Worm (Caenorhabditis elegans) whole organism, late embryonic: ENCODE results near the gene fbxb-6.
A peak's percentile ranks its signal among the peaks of the same experiment; 100 is the strongest.

Source experiments
- C08G9.2 ChIP-seq: sonication (generic microtip); optimal IDR thresholded peaks from 2 replicates; lab custom pipeline; 2016; ENCODE audit warnings: mild to moderate bottlenecking, missing genetic modification characterization, moderate library complexity, missing compliant biosample characterization
- F13H6.1 ChIP-seq: sonication (generic microtip); optimal IDR thresholded peaks from 2 replicates; lab custom pipeline; 2016; ENCODE audit warnings: missing genetic modification characterization, missing compliant biosample characterization
- K09A11.1 ChIP-seq: sonication (generic microtip); optimal IDR thresholded peaks from 2 replicates; lab custom pipeline; 2017; ENCODE audit warnings: antibody characterized with exemption, mild to moderate bottlenecking, missing genetic modification characterization, missing compliant biosample characterization; ENCODE audit not compliant: insufficient read depth
- Y22D7AL.16 ChIP-seq: sonication (generic microtip); optimal IDR thresholded peaks from 2 replicates; lab custom pipeline; 2016; ENCODE audit warnings: missing genetic modification characterization, missing compliant biosample characterization
- ahr-1 ChIP-seq: sonication (generic microtip); optimal IDR thresholded peaks from 2 replicates; lab custom pipeline; 2016; ENCODE audit warnings: missing genetic modification characterization, missing compliant biosample characterization
- ama-1 ChIP-seq: fragments of 150-350 bp; optimal IDR thresholded peaks from 2 replicates; lab custom pipeline; 2014
- ceh-2 ChIP-seq: sonication (generic microtip); optimal IDR thresholded peaks from 2 replicates; lab custom pipeline; 2016; ENCODE audit warnings: missing genotype, missing genetic modification characterization, missing compliant biosample characterization
- ceh-24 ChIP-seq: sonication (generic microtip); optimal IDR thresholded peaks from 2 replicates; lab custom pipeline; 2016; ENCODE audit warnings: mild to moderate bottlenecking, missing genetic modification characterization, missing compliant biosample characterization
- ceh-6 ChIP-seq: fragments of 200-800 bp; sonication (Bioruptor generic); optimal IDR thresholded peaks from 2 replicates; lab custom pipeline; 2018; ENCODE audit warnings: mild to moderate bottlenecking, missing genetic modification characterization, missing compliant biosample characterization
- ceh-9 ChIP-seq: sonication (generic microtip); optimal IDR thresholded peaks from 2 replicates; lab custom pipeline; 2016; ENCODE audit warnings: mild to moderate bottlenecking, missing genetic modification characterization, inconsistent platforms, missing compliant biosample characterization
- dmd-4 ChIP-seq: sonication (generic microtip); optimal IDR thresholded peaks from 2 replicates; lab custom pipeline; 2016; ENCODE audit warnings: borderline replicate concordance, missing genetic modification characterization, missing compliant biosample characterization
- dve-1 ChIP-seq: sonication (generic microtip); optimal IDR thresholded peaks from 2 replicates; lab custom pipeline; 2017; ENCODE audit warnings: antibody characterized with exemption, mild to moderate bottlenecking, missing genetic modification characterization, missing compliant biosample characterization
- elt-2 ChIP-seq: sonication (generic microtip); optimal IDR thresholded peaks from 2 replicates; lab custom pipeline; 2016; ENCODE audit warnings: missing genetic modification reagents, missing genetic modification characterization, missing compliant biosample characterization
- ets-4 ChIP-seq: sonication (generic microtip); optimal IDR thresholded peaks from 2 replicates; lab custom pipeline; 2016; ENCODE audit warnings: missing genetic modification characterization, missing compliant biosample characterization
- eyg-1 ChIP-seq: sonication (generic microtip); optimal IDR thresholded peaks from 2 replicates; lab custom pipeline; 2016; ENCODE audit warnings: missing genotype, missing genetic modification characterization, missing compliant biosample characterization
- fkh-10 ChIP-seq: fragments of 150-350 bp; optimal IDR thresholded peaks from 2 replicates; lab custom pipeline; 2014; ENCODE audit warnings: missing biosample characterization, missing genetic modification reagents, missing genetic modification characterization
- fkh-6 ChIP-seq: sonication (generic microtip); optimal IDR thresholded peaks from 2 replicates; lab custom pipeline; 2016; ENCODE audit warnings: missing genetic modification characterization, missing compliant biosample characterization
- gmeb-2 ChIP-seq: sonication (generic microtip); optimal IDR thresholded peaks from 2 replicates; lab custom pipeline; 2016; ENCODE audit warnings: missing genetic modification characterization, inconsistent platforms, missing compliant biosample characterization
- hlh-13 ChIP-seq: fragments of 200-800 bp; sonication (Bioruptor generic); optimal IDR thresholded peaks from 2 replicates; lab custom pipeline; 2018; ENCODE audit warnings: mild to moderate bottlenecking, missing genetic modification characterization, missing compliant biosample characterization
- hlh-30 ChIP-seq: sonication (generic microtip); optimal IDR thresholded peaks from 2 replicates; lab custom pipeline; 2017; ENCODE audit warnings: antibody characterized with exemption, missing genetic modification characterization, missing compliant biosample characterization; ENCODE audit not compliant: insufficient read depth
- hlh-6 ChIP-seq: sonication (generic microtip); optimal IDR thresholded peaks from 2 replicates; lab custom pipeline; 2016; ENCODE audit warnings: missing genotype, missing genetic modification characterization, missing compliant biosample characterization
- hlh-8 ChIP-seq: sonication (generic microtip); optimal IDR thresholded peaks from 2 replicates; lab custom pipeline; 2016; ENCODE audit warnings: missing genotype, missing genetic modification characterization, missing compliant biosample characterization
- lim-6 ChIP-seq: sonication (generic microtip); optimal IDR thresholded peaks from 2 replicates; lab custom pipeline; 2016; ENCODE audit warnings: missing genetic modification characterization, missing compliant biosample characterization
- madf-2 ChIP-seq: sonication (generic microtip); optimal IDR thresholded peaks from 2 replicates; lab custom pipeline; 2017; ENCODE audit warnings: missing genetic modification characterization, missing compliant biosample characterization
- mec-3 ChIP-seq: sonication (generic microtip); optimal IDR thresholded peaks from 2 replicates; lab custom pipeline; 2016; ENCODE audit warnings: borderline replicate concordance, missing genetic modification characterization, missing compliant biosample characterization
- nhr-232 ChIP-seq: sonication (generic microtip); optimal IDR thresholded peaks from 2 replicates; lab custom pipeline; 2016; ENCODE audit warnings: missing genetic modification characterization, missing compliant biosample characterization
- npax-4 ChIP-seq: sonication (generic microtip); optimal IDR thresholded peaks from 2 replicates; lab custom pipeline; 2016; ENCODE audit warnings: missing genetic modification characterization, missing compliant biosample characterization
- odd-2 ChIP-seq: sonication (generic microtip); optimal IDR thresholded peaks from 2 replicates; lab custom pipeline; 2017; ENCODE audit warnings: antibody characterized with exemption, mild to moderate bottlenecking, missing genetic modification characterization, missing compliant biosample characterization
- pag-3 ChIP-seq: sonication (generic microtip); optimal IDR thresholded peaks from 2 replicates; lab custom pipeline; 2016; ENCODE audit warnings: missing compliant biosample characterization, missing genetic modification characterization, borderline replicate concordance
- pat-9 ChIP-seq: fragments of 200-800 bp; sonication (Bioruptor generic); optimal IDR thresholded peaks from 2 replicates; lab custom pipeline; 2018; ENCODE audit warnings: mild to moderate bottlenecking, missing genetic modification characterization, moderate library complexity, missing compliant biosample characterization
- pax-1 ChIP-seq: fragments of 150-350 bp; optimal IDR thresholded peaks from 2 replicates; lab custom pipeline; 2014; ENCODE audit warnings: missing biosample characterization, missing genetic modification characterization
- pqm-1 ChIP-seq: sonication (generic microtip); optimal IDR thresholded peaks from 2 replicates; lab custom pipeline; 2016; ENCODE audit warnings: missing genetic modification characterization, missing compliant biosample characterization
- pros-1 ChIP-seq: fragments of 150-350 bp; optimal IDR thresholded peaks from 2 replicates; lab custom pipeline; 2014; ENCODE audit warnings: missing biosample characterization, missing genetic modification reagents, missing genetic modification characterization
- sdc-2 ChIP-seq: sonication (generic microtip); optimal IDR thresholded peaks from 2 replicates; lab custom pipeline; 2016; ENCODE audit warnings: missing genotype, missing genetic modification characterization, missing compliant biosample characterization
- sox-2 ChIP-seq: fragments of 200-800 bp; sonication (Bioruptor generic); IDR thresholded peaks from 2 replicates; pipeline ENCODE4 v1.3.6; 2022; ENCODE audit warnings: missing genetic modification reagents, missing genetic modification characterization, missing compliant biosample characterization
- sox-4 ChIP-seq: sonication (generic microtip); optimal IDR thresholded peaks from 2 replicates; lab custom pipeline; 2017; ENCODE audit warnings: mild to moderate bottlenecking, missing genetic modification characterization, inconsistent platforms, missing compliant biosample characterization
- tbx-7 ChIP-seq: sonication (generic microtip); optimal IDR thresholded peaks from 2 replicates; lab custom pipeline; 2016; ENCODE audit warnings: missing genotype, missing genetic modification characterization, missing compliant biosample characterization
- ttx-3 ChIP-seq: sonication (generic microtip); optimal IDR thresholded peaks from 2 replicates; lab custom pipeline; 2016; ENCODE audit warnings: missing genetic modification reagents, missing genetic modification characterization, missing compliant biosample characterization
- unc-42 ChIP-seq: sonication (generic microtip); optimal IDR thresholded peaks from 2 replicates; lab custom pipeline; 2016; ENCODE audit warnings: missing genotype, missing genetic modification characterization, missing compliant biosample characterization
- unc-86 ChIP-seq: sonication (generic microtip); optimal IDR thresholded peaks from 2 replicates; lab custom pipeline; 2016; ENCODE audit warnings: missing genetic modification characterization, missing compliant biosample characterization
- zip-5 ChIP-seq: sonication (generic microtip); optimal IDR thresholded peaks from 2 replicates; lab custom pipeline; 2016; ENCODE audit warnings: missing genetic modification characterization, missing compliant biosample characterization

Gene fbxb-6

DNA sequence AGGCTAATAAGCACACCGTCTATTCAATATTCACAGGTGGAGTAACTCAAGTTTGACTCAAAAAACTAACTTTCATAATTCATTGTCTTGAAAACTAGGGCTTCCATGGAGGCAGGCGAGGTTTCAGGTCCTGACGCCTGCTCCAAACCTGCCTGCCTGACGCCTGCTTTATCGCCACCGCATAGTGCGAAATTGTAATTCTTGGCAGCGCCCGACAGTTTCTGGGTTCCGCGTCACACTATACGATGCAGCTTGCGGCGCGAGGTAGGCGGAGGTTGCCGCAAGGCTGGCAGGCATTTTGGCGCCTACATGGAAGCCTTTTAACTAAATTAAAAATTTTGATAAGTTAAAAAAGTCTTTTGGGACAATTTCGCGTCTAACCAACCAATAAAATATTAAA, 22.6 kb downstream of the fbxb-6 start:
- TF ChIP-seq sox-2 (GFP tag; lab: Robert Waterston, UW): no peak
- TF ChIP-seq hlh-8: no peak
- no peak for TF ChIP-seq mec-3 (tag; lab: Kevin White, UChicago)
- TF ChIP-seq pros-1 (tag; lab: Kevin White, UChicago): no peak
- TF ChIP-seq hlh-13: no peak
- TF ChIP-seq zip-5 (tag; lab: Kevin White, UChicago): no peak
- TF ChIP-seq hlh-30: no peak
- TF ChIP-seq pqm-1: no peak
- no peak for TF ChIP-seq pag-3 (tag; lab: Kevin White, UChicago)
- no peak for TF ChIP-seq madf-2 (tag; lab: Kevin White, UChicago)
- no peak for TF ChIP-seq K09A11.1 (tag; lab: Kevin White, UChicago)
- no peak for TF ChIP-seq fkh-6 (tag; lab: Kevin White, UChicago)
- TF ChIP-seq dmd-4 (tag; lab: Kevin White, UChicago): no peak
- no peak for TF ChIP-seq hlh-6 (tag; lab: Kevin White, UChicago)
- TF ChIP-seq nhr-232 (tag; lab: Kevin White, UChicago): no peak
- no peak for TF ChIP-seq fkh-10 (GFP tag; lab: Kevin White, UChicago)
- no peak for TF ChIP-seq Y22D7AL.16 (tag; lab: Kevin White, UChicago)
- no peak for TF ChIP-seq ceh-6 (GFP tag; lab: Kevin White, UChicago)
- TF ChIP-seq ets-4 (tag; lab: Kevin White, UChicago): no peak
- TF ChIP-seq, all 69 proteins: peak for 0

DNA sequence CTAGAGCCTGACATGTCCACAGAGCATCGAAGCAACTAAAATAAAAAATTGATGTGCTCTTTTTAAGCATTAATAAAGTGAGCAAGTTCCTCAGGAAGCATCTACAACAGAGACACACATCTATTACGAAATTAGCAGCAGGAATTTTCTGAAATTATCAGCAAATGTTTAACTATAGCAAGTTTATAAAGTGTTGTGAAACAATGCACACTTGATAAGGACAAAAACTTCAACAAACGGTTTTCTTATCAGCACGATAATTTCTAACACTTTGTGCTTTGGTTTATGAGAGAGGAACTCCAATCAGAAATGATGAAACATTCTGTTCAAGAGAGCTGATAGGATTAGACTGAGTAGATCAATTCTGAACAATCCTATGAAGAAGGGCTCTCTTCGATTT, 26.0 kb downstream of the fbxb-6 start, which contains the start of gene trpl-5:
trpl-5 (minus strand) TSS at position 32 of the 400 bp plus-strand sequence.
- no peak for TF ChIP-seq ceh-9 (tag; lab: Kevin White, UChicago)
- no peak for TF ChIP-seq ceh-24
- no peak for TF ChIP-seq unc-42 (tag; lab: Kevin White, UChicago)
- TF ChIP-seq lim-6 (tag; lab: Kevin White, UChicago): no peak
- TF ChIP-seq elt-2 (tag; lab: Kevin White, UChicago): peak; percentile 80

DNA sequence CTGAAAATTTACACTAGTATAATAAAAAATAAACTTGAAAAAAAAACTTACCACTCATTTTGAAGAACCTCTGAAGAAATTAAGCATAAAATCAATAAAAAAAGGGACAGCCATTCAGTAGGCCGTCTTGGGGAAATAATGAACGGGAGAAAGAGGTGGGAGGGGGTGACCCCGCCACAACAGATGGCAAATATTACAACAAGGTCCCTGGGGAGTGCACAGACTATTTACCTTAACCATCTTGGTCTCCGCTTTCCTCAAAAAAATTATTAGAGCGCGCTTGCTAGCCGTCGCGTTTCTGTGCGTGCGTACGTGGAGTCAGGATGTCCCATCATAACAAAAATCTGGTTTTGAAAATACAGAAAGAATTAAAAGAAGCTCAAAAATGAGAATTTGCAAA, 27.4 kb downstream of the fbxb-6 start, which contains the start of gene T16A1.10:
T16A1.10 (minus strand) TSS at position 123 of the 400 bp plus-strand sequence.
- TF ChIP-seq hlh-8 (no peak), pag-3 (tag; lab: Kevin White, UChicago) (no peak), dve-1 (tag; lab: Kevin White, UChicago) (no peak), hlh-13 (no peak), lim-6 (tag; lab: Kevin White, UChicago) (no peak), F13H6.1 (tag; lab: Kevin White, UChicago) (no peak), C08G9.2 (tag; lab: Kevin White, UChicago) (no peak), gmeb-2 (tag; lab: Kevin White, UChicago) (no peak), K09A11.1 (tag; lab: Kevin White, UChicago) (no peak), nhr-232 (tag; lab: Kevin White, UChicago) (no peak), tbx-7 (tag; lab: Kevin White, UChicago) (no peak), ama-1 (lab: Kevin White, UChicago) (no peak), zip-5 (tag; lab: Kevin White, UChicago) (no peak), ceh-24 (no peak), ahr-1 (tag; lab: Kevin White, UChicago) (no peak), eyg-1 (tag; lab: Kevin White, UChicago) (no peak), pat-9 (tag; lab: Kevin White, UChicago) (no peak), npax-4 (tag; lab: Kevin White, UChicago) (no peak), pax-1 (tag; lab: Kevin White, UChicago) (no peak)

DNA sequence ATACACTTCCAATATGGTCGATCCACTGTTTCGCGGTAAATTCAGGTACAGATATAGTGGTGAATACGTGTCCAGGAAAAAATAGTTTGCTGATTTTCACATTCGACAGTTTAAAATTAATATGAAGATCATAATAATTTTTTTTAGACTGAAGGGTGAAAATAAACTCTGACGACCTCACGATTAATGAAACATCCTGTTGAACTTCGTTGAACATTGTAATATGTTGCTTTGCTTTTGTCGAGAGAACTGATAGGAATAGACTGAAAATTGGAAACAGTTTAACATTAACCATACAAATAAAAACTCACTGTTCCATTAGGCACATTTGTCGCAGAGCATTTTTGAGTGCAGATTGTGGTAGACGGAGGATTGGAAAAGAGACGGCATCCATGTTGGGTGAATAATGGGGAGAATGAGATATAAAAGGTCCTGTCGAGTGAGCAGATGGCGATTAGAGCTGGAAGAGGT, 28.9 kb downstream of the fbxb-6 start, which contains the start of gene fbxb-37:
fbxb-37 (minus strand) TSS at position 421 of the 471 bp plus-strand sequence.
- TF ChIP-seq ceh-24 (no peak), C08G9.2 (tag; lab: Kevin White, UChicago) (no peak), F13H6.1 (tag; lab: Kevin White, UChicago) (no peak), ttx-3 (tag; lab: Kevin White, UChicago) (no peak), odd-2 (tag; lab: Kevin White, UChicago) (no peak), ceh-2 (tag; lab: Kevin White, UChicago) (no peak), sox-2 (GFP tag; lab: Robert Waterston, UW) (no peak), sdc-2 (no peak), Y22D7AL.16 (tag; lab: Kevin White, UChicago) (no peak), madf-2 (tag; lab: Kevin White, UChicago) (no peak), mec-3 (tag; lab: Kevin White, UChicago) (no peak), unc-86 (tag; lab: Kevin White, UChicago) (no peak), ets-4 (tag; lab: Kevin White, UChicago) (no peak), sox-4 (tag; lab: Kevin White, UChicago) (no peak)
